Worm (Caenorhabditis elegans): ENCODE results near the gene C03B1.3.

C03B1.3 gene

DNA sequence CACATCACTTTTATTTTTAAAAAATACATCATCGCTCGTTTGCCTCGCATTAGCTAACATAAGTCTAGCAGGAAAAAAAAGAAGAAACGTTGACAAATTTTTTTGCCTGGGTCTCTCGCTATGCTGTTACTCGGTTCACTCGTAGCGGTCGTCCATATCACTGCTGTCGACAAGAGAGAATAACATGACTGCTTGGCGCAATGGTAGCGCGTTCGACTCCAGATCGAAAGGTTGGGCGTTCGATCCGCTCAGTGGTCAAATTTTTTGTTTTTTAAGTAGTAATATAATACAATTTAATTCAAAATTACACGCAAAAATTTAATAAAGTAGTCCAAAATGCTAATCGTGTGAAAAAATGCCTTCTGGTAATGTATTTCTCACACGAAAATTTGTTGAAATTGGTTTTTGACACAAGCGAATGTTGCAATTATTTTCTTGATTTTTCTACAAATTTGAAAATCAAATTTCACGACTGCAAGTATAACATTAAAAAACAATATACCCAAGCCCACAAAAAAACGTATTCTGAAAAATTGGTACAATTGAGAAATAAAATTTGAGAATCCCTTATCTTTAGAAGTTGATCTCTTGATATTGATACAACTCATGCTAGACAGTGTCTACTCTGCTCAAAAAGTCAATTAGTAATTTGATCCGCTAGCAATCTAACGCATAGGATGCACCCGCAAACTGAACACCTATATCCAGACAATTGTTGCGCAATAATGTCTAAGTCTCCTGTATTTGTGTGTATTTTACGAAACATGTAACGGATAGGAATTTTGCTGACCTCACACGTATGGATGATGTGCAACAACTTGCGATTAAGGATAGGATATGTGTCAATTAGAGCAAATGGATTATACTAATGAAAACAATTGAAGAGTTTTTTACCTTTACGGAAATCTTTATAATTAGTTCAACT lies 5.6 kb downstream of the C03B1.3 start (continued):
- TF ChIP-seq Y75B8A.6 (GFP tag; IDR thresholded peaks at IDR 0.05) = 0 out of 2 replicates have a peak, but pooled peaks have one; percentile 77
- peak; percentile 73 for TF ChIP-seq duxl-1 (tag; optimal IDR thresholded peaks at IDR 0.05; ENCODE audit: poor library complexity)
- peak; percentile 40 for TF ChIP-seq F37D6.2 (tag; optimal IDR thresholded peaks at IDR 0.05)
- peak; percentile 66 for TF ChIP-seq zfp-3 (GFP tag; conservative IDR thresholded peaks at IDR 0.05)
- TF ChIP-seq dmd-9 (GFP tag; IDR thresholded peaks at IDR 0.05) = peak; percentile 67; the same call in 1 of the 2 replicates
- no peak for TF ChIP-seq ceh-82 (tag; optimal IDR thresholded peaks at IDR 0.05)
- TF ChIP-seq spr-1 (tag; optimal IDR thresholded peaks at IDR 0.05) = peak; percentile 41
- TF ChIP-seq php-3 (GFP tag; IDR thresholded peaks at IDR 0.05) = no peak
- peak in 1 of 2 experiments; percentile 92 for TF ChIP-seq unc-62 (GFP tag; optimal IDR thresholded peaks at IDR 0.05 in 1 of 2)
- no peak for TF ChIP-seq unc-62 (tag; optimal IDR thresholded peaks at IDR 0.05)
- peak; percentile 78 to 86; a peak in 2 of 4 replicates for TF ChIP-seq madf-5 (GFP tag; IDR thresholded peaks at IDR 0.05)
- TF ChIP-seq daf-8 (GFP tag; IDR thresholded peaks at IDR 0.05) = no peak
- peak; percentile 91 for TF ChIP-seq Y105C5A.15 (GFP tag; IDR thresholded peaks at IDR 0.05)
- TF ChIP-seq zfp-2 (tag; optimal IDR thresholded peaks at IDR 0.05) = peak; percentile 38
- TF ChIP-seq dpl-1 (GFP tag; optimal IDR thresholded peaks at IDR 0.05) = no peak
- TF ChIP-seq hif-1 (tag; optimal IDR thresholded peaks at IDR 0.05) = no peak
- peak; percentile 24 for TF ChIP-seq nhr-28 (tag; optimal IDR thresholded peaks at IDR 0.05)
- no peak for TF ChIP-seq egl-27 (tag; optimal IDR thresholded peaks at IDR 0.05)
- no peak for TF ChIP-seq pqm-1 (tag; optimal IDR thresholded peaks at IDR 0.05)
- no peak; the same call in 1 of the 2 replicates for TF ChIP-seq lin-38 (GFP tag; IDR thresholded peaks at IDR 0.05)
- peak; percentile 92 for TF ChIP-seq aha-1 (tag)
- TF ChIP-seq hlh-11 (tag; optimal IDR thresholded peaks at IDR 0.05) = no peak
- peak; percentile 68 for TF ChIP-seq dmd-6 (GFP tag; IDR thresholded peaks at IDR 0.05)
- peak; percentile 81 for TF ChIP-seq spr-3 (GFP tag; optimal IDR thresholded peaks at IDR 0.05)
- TF ChIP-seq lin-1 (GFP tag; IDR thresholded peaks at IDR 0.05) = no peak; the same call in 1 of the 2 replicates
- TF ChIP-seq F44E2.7 (GFP tag; IDR thresholded peaks at IDR 0.05) = no peak
- TF ChIP-seq madf-9 (GFP tag; conservative IDR thresholded peaks at IDR 0.05) = peak; percentile 73
- no peak for TF ChIP-seq mdl-1 (tag; optimal IDR thresholded peaks at IDR 0.05)
- TF ChIP-seq lin-29 (GFP tag; IDR thresholded peaks at IDR 0.05) = peak; percentile 43; the same call in 1 of the 2 replicates
- no peak for TF ChIP-seq zag-1 (tag; optimal IDR thresholded peaks at IDR 0.05)
- peak; percentile 83 for TF ChIP-seq snpc-1.2 (GFP tag; IDR thresholded peaks at IDR 0.05)
- TF ChIP-seq vab-7 (GFP tag; IDR thresholded peaks at IDR 0.05) = peak; percentile 90
- no peak for TF ChIP-seq unc-39 (tag; optimal IDR thresholded peaks at IDR 0.05)
- TF ChIP-seq Y48G9A.11 (GFP tag; IDR thresholded peaks at IDR 0.05) = peak; percentile 51; the same call in 1 of the 2 replicates
- TF ChIP-seq lsy-2 (tag; optimal IDR thresholded peaks at IDR 0.05) = no peak
- TF ChIP-seq gei-8 (GFP tag; optimal IDR thresholded peaks at IDR 0.05) = peak; percentile 66
- TF ChIP-seq F49E8.2 (tag; optimal IDR thresholded peaks at IDR 0.05; ENCODE audit: borderline replicate concordance) = peak; percentile 50
- no peak for TF ChIP-seq ztf-11 (tag; optimal IDR thresholded peaks at IDR 0.05)
- no peak for TF ChIP-seq nhr-11 (tag; optimal IDR thresholded peaks at IDR 0.05)
- peak; percentile 86 for TF ChIP-seq daf-19 (GFP tag; conservative IDR thresholded peaks at IDR 0.05)
- TF ChIP-seq aly-2 (tag; optimal IDR thresholded peaks at IDR 0.05) = no peak
- no peak for TF ChIP-seq mxl-3 (GFP tag; optimal IDR thresholded peaks at IDR 0.05)
- peak; percentile 45 for TF ChIP-seq unc-130 (GFP tag; optimal IDR thresholded peaks at IDR 0.05)
- no peak for TF ChIP-seq ama-1 (optimal IDR thresholded peaks at IDR 0.05)
- TF ChIP-seq sdz-12 (GFP tag; optimal IDR thresholded peaks at IDR 0.05) = peak; percentile 87
- peak; percentile 15 for TF ChIP-seq ztf-7 (tag; optimal IDR thresholded peaks at IDR 0.05)
- TF ChIP-seq fos-1 (tag; optimal IDR thresholded peaks at IDR 0.05) = no peak
- TF ChIP-seq ZK337.2 (GFP tag; IDR thresholded peaks at IDR 0.05) = 0 out of 2 replicates have a peak, but pooled peaks have one; percentile 40
- peak; percentile 60 for TF ChIP-seq lir-3 (tag; optimal IDR thresholded peaks at IDR 0.05)
- peak; percentile 87 for TF ChIP-seq D1046.2 (GFP tag; IDR thresholded peaks at IDR 0.05)

All from whole organism, L4 larva.